Worm (Caenorhabditis elegans): ENCODE data around the gene T28C12.6.

DNA sequence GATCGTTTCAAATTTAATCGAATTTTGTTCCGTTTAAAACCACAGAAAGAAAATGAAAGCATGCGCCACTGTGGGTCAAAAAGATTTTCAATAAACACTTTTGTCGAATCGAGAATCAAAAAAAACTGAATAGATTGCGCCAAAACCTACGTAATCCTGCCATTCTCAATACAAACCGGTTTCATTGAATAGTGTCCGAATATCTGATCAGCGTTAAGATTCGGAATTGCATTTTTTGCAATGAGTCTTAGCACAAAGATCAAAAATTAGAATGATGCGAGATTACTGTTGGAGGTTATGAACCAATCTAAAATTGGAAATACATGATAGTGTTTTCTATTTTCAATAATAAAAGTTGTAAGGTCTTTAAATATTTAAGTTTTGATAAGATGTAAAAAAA is 18.0 kb downstream of the T28C12.6 start:
- TF ChIP-seq nhr-12 (tag; optimal IDR thresholded peaks at IDR 0.05) (no peak), nhr-10 (tag; optimal IDR thresholded peaks at IDR 0.05) (no peak), zag-1 (tag; optimal IDR thresholded peaks at IDR 0.05) (no peak), ama-1 (optimal IDR thresholded peaks at IDR 0.05) (no peak), skn-1 (tag; optimal IDR thresholded peaks at IDR 0.05) (no peak), aly-2 (tag; optimal IDR thresholded peaks at IDR 0.05) (no peak), ceh-82 (tag; optimal IDR thresholded peaks at IDR 0.05) (no peak), sem-4 (tag; optimal IDR thresholded peaks at IDR 0.05) (peak; percentile 8), snpc-4 (tag; optimal IDR thresholded peaks at IDR 0.05) (no peak), R02D3.7 (tag; optimal IDR thresholded peaks at IDR 0.05) (no peak)

Data from whole organism, L2 larva.